Worm (Caenorhabditis elegans) whole organism, L4 larva: ENCODE results near the gene gst-31.

ENCODE experiments used
- F49E8.2 ChIP-seq: sonication (generic microtip); optimal IDR thresholded peaks from 2 replicates; lab custom pipeline; 2016; ENCODE audit warnings: missing compliant biosample characterization, mild to moderate bottlenecking, missing genetic modification characterization, borderline replicate concordance
- T20F7.1 ChIP-seq: fragments of 200-800 bp; sonication (Bioruptor generic); optimal IDR thresholded peaks from 2 replicates; lab custom pipeline; 2018; ENCODE audit warnings: mild to moderate bottlenecking, missing genetic modification characterization, missing compliant biosample characterization
- Y105C5A.15 ChIP-seq: fragments of 200-800 bp; sonication (Bioruptor generic); IDR thresholded peaks from 2 replicates; pipeline ENCODE4 v1.3.6; 2022; ENCODE audit warnings: missing genetic modification characterization, missing compliant biosample characterization
- Y48G9A.11 ChIP-seq: fragments of 200-800 bp; sonication (Bioruptor generic); IDR thresholded peaks from 2 replicates; pipeline ENCODE4 v1.3.6; 2022; ENCODE audit warnings: missing genetic modification reagents, missing genetic modification characterization, missing compliant biosample characterization
- Y75B8A.6 ChIP-seq: fragments of 200-800 bp; sonication (Bioruptor generic); IDR thresholded peaks from 2 replicates; pipeline ENCODE4 v1.3.6; 2022; ENCODE audit warnings: missing genetic modification reagents, missing genetic modification characterization, missing compliant biosample characterization
- aha-1 ChIP-seq: fragments of 150-350 bp; peaks from one replicate; lab custom pipeline; 2014; ENCODE audit warnings: missing biosample characterization, missing genetic modification characterization
- ama-1 ChIP-seq: fragments of 150-350 bp; optimal IDR thresholded peaks from 2 replicates; lab custom pipeline; 2014; ENCODE audit warnings: inconsistent platforms, mixed read lengths
- arid-1 ChIP-seq: fragments of 200-800 bp; sonication (Bioruptor generic); conservative IDR thresholded peaks from 2 replicates; pipeline ENCODE4 v1.3.6; 2022; ENCODE audit warnings: missing genetic modification reagents, missing genetic modification characterization, missing compliant biosample characterization
- attf-4 ChIP-seq: sonication (generic microtip); optimal IDR thresholded peaks from 3 replicates; lab custom pipeline; 2017; ENCODE audit warnings: missing biosample characterization, missing genetic modification characterization
- ceh-20 ChIP-seq: fragments of 200-800 bp; sonication (Bioruptor generic); IDR thresholded peaks from 2 replicates; pipeline ENCODE4 v1.3.6; 2022; ENCODE audit warnings: missing genetic modification reagents, missing genetic modification characterization, missing compliant biosample characterization
- ceh-44 ChIP-seq: fragments of 200-800 bp; sonication (Bioruptor generic); IDR thresholded peaks from 2 replicates; pipeline ENCODE4 v1.3.6; 2022; ENCODE audit warnings: missing genetic modification reagents, missing genetic modification characterization, missing compliant biosample characterization
- ceh-62 ChIP-seq: sonication (generic microtip); optimal IDR thresholded peaks from 2 replicates; lab custom pipeline; 2017; ENCODE audit warnings: missing biosample characterization, missing genetic modification characterization
- ceh-82 ChIP-seq: sonication (generic microtip); optimal IDR thresholded peaks from 2 replicates; lab custom pipeline; 2017; ENCODE audit warnings: missing biosample characterization, missing genetic modification characterization
- cey-2 ChIP-seq: sonication (generic microtip); optimal IDR thresholded peaks from 3 replicates; lab custom pipeline; 2017; ENCODE audit warnings: missing genetic modification characterization, mild to moderate bottlenecking, missing compliant biosample characterization, antibody characterized with exemption, borderline replicate concordance; ENCODE audit not compliant: insufficient read depth
- ctbp-1 ChIP-seq: fragments of 200-800 bp; sonication (Bioruptor generic); IDR thresholded peaks from 2 replicates; pipeline ENCODE4 v1.3.6; 2022; ENCODE audit warnings: missing genetic modification reagents, missing genetic modification characterization, missing compliant biosample characterization
- daf-12 ChIP-seq: fragments of 150-350 bp; optimal IDR thresholded peaks from 2 replicates; lab custom pipeline; 2014; ENCODE audit warnings: missing biosample characterization, missing genetic modification reagents, missing genetic modification characterization
- daf-16 ChIP-seq, 3 experiments: sonication (generic microtip); optimal IDR thresholded peaks; 2 replicates each; lab custom pipeline; 2016 to 2017; ENCODE audit warnings: missing genetic modification characterization in 3 of 3, missing genetic modification reagents in 3 of 3, mild to moderate bottlenecking in 2 of 3, missing compliant biosample characterization in 2 of 3, missing biosample characterization in 1 of 3, moderate library complexity in 1 of 3
- dmd-6 ChIP-seq: fragments of 200-800 bp; sonication (Bioruptor generic); IDR thresholded peaks from 2 replicates; pipeline ENCODE4 v1.3.6; 2022; ENCODE audit warnings: missing genetic modification reagents, missing genetic modification characterization, missing compliant biosample characterization
- egl-27 ChIP-seq: sonication (generic microtip); optimal IDR thresholded peaks from 3 replicates; lab custom pipeline; 2017; ENCODE audit warnings: missing biosample characterization, missing genetic modification reagents, missing genetic modification characterization
- egl-43 ChIP-seq: fragments of 200-800 bp; sonication (Bioruptor generic); IDR thresholded peaks from 2 replicates; pipeline ENCODE4 v1.3.6; 2022; ENCODE audit warnings: missing genetic modification reagents, missing genetic modification characterization, missing compliant biosample characterization
- fkh-10 ChIP-seq: fragments of 150-350 bp; optimal IDR thresholded peaks from 2 replicates; lab custom pipeline; 2014; ENCODE audit warnings: missing biosample characterization, missing genetic modification reagents, missing genetic modification characterization
- hlh-11 ChIP-seq: fragments of 200-800 bp; sonication (Bioruptor generic); optimal IDR thresholded peaks from 2 replicates; lab custom pipeline; 2018; ENCODE audit warnings: mild to moderate bottlenecking, missing genetic modification characterization, missing compliant biosample characterization
- hlh-30 ChIP-seq: sonication (generic microtip); optimal IDR thresholded peaks from 2 replicates; lab custom pipeline; 2017; ENCODE audit warnings: antibody characterized with exemption, mild to moderate bottlenecking, missing genetic modification characterization, missing compliant biosample characterization; ENCODE audit not compliant: insufficient read depth
- lim-7 ChIP-seq: fragments of 200-800 bp; sonication (Bioruptor generic); IDR thresholded peaks from 2 replicates; pipeline ENCODE4 v1.3.6; 2022; ENCODE audit warnings: missing genetic modification characterization, missing compliant biosample characterization
- lin-15B ChIP-seq: fragments of 150-350 bp; sonication (generic microtip); optimal IDR thresholded peaks from 3 replicates; lab custom pipeline; 2014; ENCODE audit warnings: missing biosample characterization, missing genetic modification characterization
- lin-39 ChIP-seq: fragments of 150-350 bp; optimal IDR thresholded peaks from 2 replicates; lab custom pipeline; 2014; ENCODE audit warnings: missing biosample characterization, missing genetic modification reagents, missing genetic modification characterization
- mdt-29 ChIP-seq: fragments of 200-800 bp; sonication (Bioruptor generic); IDR thresholded peaks from 2 replicates; pipeline ENCODE4 v1.3.6; 2022; ENCODE audit warnings: missing genetic modification reagents, missing genetic modification characterization, missing compliant biosample characterization
- mep-1 ChIP-seq: fragments of 150-350 bp; sonication (generic microtip); optimal IDR thresholded peaks from 3 replicates; lab custom pipeline; 2014; ENCODE audit warnings: missing biosample characterization, missing genetic modification characterization
- nhr-102 ChIP-seq: sonication (generic microtip); optimal IDR thresholded peaks from 2 replicates; lab custom pipeline; 2016; ENCODE audit warnings: mild to moderate bottlenecking, missing genetic modification characterization, moderate library complexity, missing compliant biosample characterization
- nhr-28 ChIP-seq: fragments of 150-350 bp; optimal IDR thresholded peaks from 2 replicates; lab custom pipeline; 2014; ENCODE audit warnings: missing biosample characterization, missing genetic modification characterization
- nhr-41 ChIP-seq: fragments of 200-800 bp; sonication (Bioruptor generic); IDR thresholded peaks from 2 replicates; pipeline ENCODE4 v1.3.6; 2022; ENCODE audit warnings: missing genetic modification reagents, missing genetic modification characterization, missing compliant biosample characterization
- nhr-42 ChIP-seq: fragments of 200-800 bp; sonication (Bioruptor generic); IDR thresholded peaks from 2 replicates; pipeline ENCODE4 v1.3.6; 2022; ENCODE audit warnings: missing genetic modification characterization, missing compliant biosample characterization
- nhr-6 ChIP-seq: fragments of 150-350 bp; optimal IDR thresholded peaks from 2 replicates; lab custom pipeline; 2014; ENCODE audit warnings: missing biosample characterization, missing genetic modification characterization
- nhr-76 ChIP-seq: fragments of 150-350 bp; optimal IDR thresholded peaks from 2 replicates; lab custom pipeline; 2014; ENCODE audit warnings: missing biosample characterization, missing genetic modification characterization
- nhr-77 ChIP-seq: fragments of 150-350 bp; optimal IDR thresholded peaks from 2 replicates; lab custom pipeline; 2014; ENCODE audit warnings: missing biosample characterization, missing genetic modification characterization
- php-3 ChIP-seq: fragments of 200-800 bp; sonication (Bioruptor generic); IDR thresholded peaks from 2 replicates; pipeline ENCODE4 v1.3.6; 2022; ENCODE audit warnings: missing genetic modification reagents, missing genetic modification characterization, missing compliant biosample characterization
- pqm-1 ChIP-seq: sonication (generic microtip); optimal IDR thresholded peaks from 2 replicates; lab custom pipeline; 2017; ENCODE audit warnings: missing biosample characterization, missing genetic modification characterization
- skn-1 ChIP-seq: fragments of 150-350 bp; optimal IDR thresholded peaks from 2 replicates; lab custom pipeline; 2014; ENCODE audit warnings: missing biosample characterization, missing genetic modification characterization
- snpc-1.2 ChIP-seq: fragments of 200-800 bp; sonication (Bioruptor generic); IDR thresholded peaks from 2 replicates; pipeline ENCODE4 v1.3.6; 2022; ENCODE audit warnings: missing genetic modification reagents, missing genetic modification characterization, missing compliant biosample characterization
- snpc-4 ChIP-seq: fragments of 150-350 bp; optimal IDR thresholded peaks from 2 replicates; lab custom pipeline; 2014; ENCODE audit warnings: missing biosample characterization, missing genetic modification characterization
- tag-97 ChIP-seq: fragments of 200-800 bp; sonication (Bioruptor generic); IDR thresholded peaks from 2 replicates; pipeline ENCODE4 v1.3.6; 2022; ENCODE audit warnings: missing genetic modification characterization, missing compliant biosample characterization
- unc-62 ChIP-seq, 3 experiments: fragments of 150-350 bp in 1 of 3; sonication (generic microtip); optimal IDR thresholded peaks in 2 of 3; peaks in 1 of 3; 1 replicate in 1 of 3; 2 replicates in 2 of 3; lab custom pipeline; 2014 to 2017; ENCODE audit warnings: missing biosample characterization in 3 of 3, missing genetic modification characterization in 3 of 3, missing genetic modification reagents in 3 of 3, missing genotype in 1 of 3
- vab-7 ChIP-seq: fragments of 200-800 bp; sonication (Bioruptor generic); IDR thresholded peaks from 2 replicates; pipeline ENCODE4 v1.3.6; 2022; ENCODE audit warnings: missing genetic modification reagents, missing genetic modification characterization, missing compliant biosample characterization
- zfp-2 ChIP-seq: sonication (generic microtip); optimal IDR thresholded peaks from 2 replicates; lab custom pipeline; 2016; ENCODE audit warnings: mild to moderate bottlenecking, missing genetic modification characterization, missing compliant biosample characterization
- zip-11 ChIP-seq: fragments of 200-800 bp; sonication (Bioruptor generic); IDR thresholded peaks from 2 replicates; pipeline ENCODE4 v1.3.6; 2022; ENCODE audit warnings: missing genetic modification characterization, missing compliant biosample characterization

The gst-31 gene

ce11 chrII:15165681-15166235 lies 9.0 kb downstream of the gst-31 start, which contains the start of gene gst-27 (continued):
- peak; percentile 76 for TF ChIP-seq ceh-20
- TF ChIP-seq nhr-76 (tag; lab: Kevin White, UChicago) = no peak
- TF ChIP-seq tag-97 (GFP tag; lab: Robert Waterston, UW) = no peak
- TF ChIP-seq nhr-41 (GFP tag; lab: Robert Waterston, UW) = peak; percentile 78
- peak; percentile 99 for TF ChIP-seq aha-1 (tag; lab: Kevin White, UChicago)
- peak; percentile 84 for TF ChIP-seq dmd-6
- TF ChIP-seq nhr-6 (tag; lab: Kevin White, UChicago) = peak; percentile 40
- TF ChIP-seq hlh-11 = peak; percentile 82
- peak; percentile 92 for TF ChIP-seq nhr-42 (GFP tag; lab: Robert Waterston, UW)
- TF ChIP-seq ceh-44 (GFP tag; lab: Robert Waterston, UW) = peak; percentile 60; the same call in 1 of the 2 replicates
- 0 out of 2 replicates have a peak, but pooled peaks have one; percentile 39 for TF ChIP-seq zip-11 (GFP tag; lab: Robert Waterston, UW)
- TF ChIP-seq T20F7.1 = no peak
- no peak for TF ChIP-seq ceh-62 (tag; lab: Kevin White, UChicago)
- peak; percentile 88 for TF ChIP-seq snpc-1.2 (GFP tag; lab: Robert Waterston, UW)
- TF ChIP-seq ceh-82 (tag; lab: Kevin White, UChicago) = no peak
- TF ChIP-seq fkh-10 = peak; percentile 54
- TF ChIP-seq mep-1 = peak; percentile 92
- TF ChIP-seq arid-1 (GFP tag; lab: Robert Waterston, UW) = peak; percentile 71
- peak; percentile 92 for TF ChIP-seq lim-7 (GFP tag; lab: Robert Waterston, UW)
- TF ChIP-seq F49E8.2 (tag; lab: Kevin White, UChicago) = peak; percentile 72
- peak; percentile 83 for TF ChIP-seq mdt-29 (GFP tag; lab: Robert Waterston, UW)
- TF ChIP-seq ctbp-1 (GFP tag; lab: Robert Waterston, UW) = peak; percentile 85
- peak; percentile 97 for TF ChIP-seq egl-43
- peak; percentile 10 for TF ChIP-seq snpc-4
- no peak for TF ChIP-seq egl-27 (tag; lab: Kevin White, UChicago)
- TF ChIP-seq cey-2 (tag; lab: Kevin White, UChicago) = no peak
- TF ChIP-seq nhr-102 = peak; percentile 73
- TF ChIP-seq zfp-2 (tag; lab: Kevin White, UChicago) = peak; percentile 46
- TF ChIP-seq daf-12 (tag; lab: Kevin White, UChicago) = no peak
- peak; percentile 70 to 90 for TF ChIP-seq daf-16 (GFP tag; optimal IDR thresholded peaks at IDR 0.05; lab: Kevin White, UChicago)
- peak; percentile 91 for TF ChIP-seq daf-16 (tag; optimal IDR thresholded peaks at IDR 0.05; lab: Kevin White, UChicago)
- peak; percentile 93 for TF ChIP-seq nhr-77 (tag; lab: Kevin White, UChicago)
- TF ChIP-seq lin-39 (tag; lab: Kevin White, UChicago) = no peak

ce11 chrII:15164453-15164852 lies 10.3 kb downstream of the gst-31 start, which contains the start of gene gst-26:
Gene gst-26 (minus strand): TSS chrII:15164553.
- no peak for TF ChIP-seq lin-39 (tag; lab: Kevin White, UChicago)
- TF ChIP-seq hlh-30 (tag; lab: Kevin White, UChicago) = no peak
- TF ChIP-seq Y105C5A.15 (GFP tag; lab: Robert Waterston, UW) = no peak
- TF ChIP-seq vab-7 (GFP tag; lab: Robert Waterston, UW) = no peak
- no peak for TF ChIP-seq lin-15B
- no peak for TF ChIP-seq aha-1 (tag; lab: Kevin White, UChicago)
- TF ChIP-seq unc-62 (GFP tag; optimal IDR thresholded peaks at IDR 0.05 in 1 of 2; lab: Kevin White, UChicago) = no peak
- no peak for TF ChIP-seq unc-62 (tag; optimal IDR thresholded peaks at IDR 0.05; lab: Kevin White, UChicago)
- TF ChIP-seq Y48G9A.11 (GFP tag; lab: Robert Waterston, UW) = no peak
- no peak for TF ChIP-seq mdt-29 (GFP tag; lab: Robert Waterston, UW)
- TF ChIP-seq php-3 = no peak
- no peak for TF ChIP-seq fkh-10
- TF ChIP-seq nhr-28 = peak; percentile 17
- TF ChIP-seq daf-16 (GFP tag; optimal IDR thresholded peaks at IDR 0.05; lab: Kevin White, UChicago) = no peak
- peak; percentile 4 for TF ChIP-seq daf-16 (tag; optimal IDR thresholded peaks at IDR 0.05; lab: Kevin White, UChicago)
- TF ChIP-seq attf-4 (tag; lab: Kevin White, UChicago) = no peak
- TF ChIP-seq skn-1 (tag; lab: Kevin White, UChicago) = no peak
- TF ChIP-seq snpc-1.2 (GFP tag; lab: Robert Waterston, UW) = no peak
- TF ChIP-seq ama-1 (lab: Kevin White, UChicago) = no peak
- TF ChIP-seq Y75B8A.6 (GFP tag; lab: Robert Waterston, UW) = no peak
- TF ChIP-seq pqm-1 (tag; lab: Kevin White, UChicago) = peak; percentile 41
